Fruit fly (Drosophila melanogaster) whole organism, prepupa: ENCODE measurements around the gene exd.
A peak's percentile ranks its signal among the peaks of the same experiment; 100 is the strongest.

Experiments
- CG10631 ChIP-seq: fragments of 200-800 bp; sonication (Bioruptor generic); optimal IDR thresholded peaks from 2 replicates; lab custom pipeline; 2016; ENCODE audit warnings: missing biosample characterization, missing genetic modification characterization
- CG10669 ChIP-seq: fragments of 200-800 bp; sonication (Bioruptor generic); optimal IDR thresholded peaks from 3 replicates; lab custom pipeline; 2018; ENCODE audit warnings: missing biosample characterization, mild to moderate bottlenecking, missing genetic modification characterization, moderate library complexity
- CG11294 ChIP-seq: fragments of 200-800 bp; sonication (Bioruptor generic); IDR thresholded peaks from 2 replicates; pipeline ENCODE4 v1.3.6; 2022; ENCODE audit warnings: missing biosample characterization, missing genetic modification characterization
- CG11762 ChIP-seq: fragments of 200-800 bp; sonication (Bioruptor generic); optimal IDR thresholded peaks from 3 replicates; lab custom pipeline; 2016; ENCODE audit warnings: missing biosample characterization, missing genetic modification characterization; ENCODE audit not compliant: insufficient read depth
- CG11902 ChIP-seq: fragments of 200-800 bp; sonication (Bioruptor generic); optimal IDR thresholded peaks from 3 replicates; lab custom pipeline; 2016; ENCODE audit warnings: missing biosample characterization, missing genetic modification characterization
- CG15336 ChIP-seq: fragments of 200-800 bp; sonication (Bioruptor generic); IDR thresholded peaks from 2 replicates; pipeline ENCODE4 v1.3.6; 2022; ENCODE audit warnings: missing biosample characterization, missing genetic modification characterization
- CG16779 ChIP-seq: fragments of 200-800 bp; sonication (Bioruptor generic); optimal IDR thresholded peaks from 3 replicates; lab custom pipeline; 2017; ENCODE audit warnings: missing biosample characterization, mild to moderate bottlenecking, missing genetic modification characterization
- CG3032 ChIP-seq: fragments of 200-800 bp; optimal IDR thresholded peaks from 2 replicates; lab custom pipeline; 2019; ENCODE audit warnings: missing biosample characterization, mild to moderate bottlenecking, missing genetic modification characterization, moderate library complexity
- CG31627 ChIP-seq: fragments of 200-800 bp; sonication (Bioruptor generic); optimal IDR thresholded peaks from 3 replicates; lab custom pipeline; 2016; ENCODE audit warnings: missing biosample characterization, missing genetic modification characterization
- CG34406 ChIP-seq: fragments of 200-800 bp; sonication (Bioruptor generic); optimal IDR thresholded peaks from 3 replicates; lab custom pipeline; 2016; ENCODE audit warnings: missing biosample characterization, missing genetic modification characterization
- CG4318 ChIP-seq: fragments of 200-800 bp; sonication (Bioruptor generic); optimal IDR thresholded peaks from 3 replicates; lab custom pipeline; 2017; ENCODE audit warnings: missing biosample characterization, mild to moderate bottlenecking, missing genetic modification characterization
- CG6808 ChIP-seq: fragments of 200-800 bp; sonication (Bioruptor generic); optimal IDR thresholded peaks from 3 replicates; lab custom pipeline; 2017; ENCODE audit warnings: missing biosample characterization, missing genetic modification characterization, mild to moderate bottlenecking, moderate library complexity, missing genetic modification reagents
- CG9139 ChIP-seq: fragments of 200-800 bp; sonication (Bioruptor generic); optimal IDR thresholded peaks from 3 replicates; lab custom pipeline; 2017; ENCODE audit warnings: missing biosample characterization, mild to moderate bottlenecking, missing genetic modification characterization
- Eip78C ChIP-seq: fragments of 200-800 bp; sonication (Bioruptor generic); peaks from one replicate; lab custom pipeline; 2016; ENCODE audit warnings: missing biosample characterization, missing genetic modification characterization
- Ets21C ChIP-seq: fragments of 200-800 bp; sonication (Bioruptor generic); optimal IDR thresholded peaks from 3 replicates; lab custom pipeline; 2016; ENCODE audit warnings: missing biosample characterization, missing genetic modification characterization
- Gug ChIP-seq: fragments of 200-800 bp; sonication (Bioruptor generic); IDR thresholded peaks from 2 replicates; pipeline ENCODE4 v1.3.6; 2022; ENCODE audit warnings: missing biosample characterization, missing genetic modification characterization
- Hr38 ChIP-seq: sonication (Bioruptor generic); optimal IDR thresholded peaks from 2 replicates; lab custom pipeline; 2016; ENCODE audit warnings: missing biosample characterization, missing genetic modification characterization
- Hr39 ChIP-seq: fragments of 200-800 bp; sonication (Bioruptor generic); optimal IDR thresholded peaks from 2 replicates; lab custom pipeline; 2016; ENCODE audit warnings: missing biosample characterization, missing genetic modification characterization
- Met ChIP-seq: fragments of 200-800 bp; sonication (Bioruptor generic); optimal IDR thresholded peaks from 3 replicates; lab custom pipeline; 2016; ENCODE audit warnings: missing biosample characterization, missing genetic modification characterization
- OdsH ChIP-seq: fragments of 200-800 bp; sonication (Bioruptor generic); optimal IDR thresholded peaks from 3 replicates; lab custom pipeline; 2016; ENCODE audit warnings: missing biosample characterization, missing genetic modification characterization
- Sox102F ChIP-seq: fragments of 200-800 bp; sonication (Bioruptor generic); optimal IDR thresholded peaks from 2 replicates; lab custom pipeline; 2016; ENCODE audit warnings: missing biosample characterization, mild to moderate bottlenecking, missing genetic modification characterization
- Sox14 ChIP-seq: fragments of 200-800 bp; sonication (Bioruptor generic); optimal IDR thresholded peaks from 3 replicates; lab custom pipeline; 2016; ENCODE audit warnings: missing biosample characterization, missing genetic modification characterization
- Sox15 ChIP-seq: fragments of 200-800 bp; sonication (Bioruptor generic); optimal IDR thresholded peaks from 3 replicates; lab custom pipeline; 2016; ENCODE audit warnings: missing biosample characterization, missing genetic modification characterization
- achi ChIP-seq: fragments of 200-800 bp; sonication (Bioruptor generic); optimal IDR thresholded peaks from 3 replicates; lab custom pipeline; 2016; ENCODE audit warnings: missing biosample characterization, missing genetic modification characterization
- acj6 ChIP-seq: fragments of 200-800 bp; sonication (Bioruptor generic); optimal IDR thresholded peaks from 3 replicates; lab custom pipeline; 2016; ENCODE audit warnings: missing biosample characterization, missing genetic modification characterization
- cyc ChIP-seq: fragments of 200-800 bp; sonication (Bioruptor generic); optimal IDR thresholded peaks from 3 replicates; lab custom pipeline; 2016; ENCODE audit warnings: missing biosample characterization, missing genetic modification characterization
- dsx ChIP-seq: fragments of 200-800 bp; optimal IDR thresholded peaks from 3 replicates; lab custom pipeline; 2019; ENCODE audit warnings: missing biosample characterization, mild to moderate bottlenecking, missing genetic modification characterization, moderate library complexity; ENCODE audit not compliant: poor library complexity, severe bottlenecking
- eg ChIP-seq: fragments of 200-800 bp; sonication (Bioruptor generic); IDR thresholded peaks from 3 replicates; pipeline ENCODE4 v1.3.6; 2022; ENCODE audit warnings: missing biosample characterization, missing genetic modification characterization
- esn ChIP-seq: fragments of 200-800 bp; sonication (Bioruptor generic); optimal IDR thresholded peaks from 2 replicates; lab custom pipeline; 2016; ENCODE audit warnings: missing biosample characterization, mild to moderate bottlenecking, missing genetic modification characterization, moderate library complexity
- fd59A ChIP-seq: fragments of 200-800 bp; sonication (Bioruptor generic); optimal IDR thresholded peaks from 2 replicates; lab custom pipeline; 2017; ENCODE audit warnings: missing biosample characterization, mild to moderate bottlenecking, missing genetic modification characterization, missing genetic modification reagents
- fd85E ChIP-seq: fragments of 200-800 bp; sonication (Bioruptor generic); optimal IDR thresholded peaks from 3 replicates; lab custom pipeline; 2016; ENCODE audit warnings: missing biosample characterization, missing genetic modification characterization
- fkh ChIP-seq: fragments of 200-800 bp; sonication (Bioruptor generic); optimal IDR thresholded peaks from 3 replicates; lab custom pipeline; 2017; ENCODE audit warnings: missing biosample characterization, mild to moderate bottlenecking, missing genetic modification characterization, moderate library complexity
- lz ChIP-seq: fragments of 200-800 bp; sonication (Bioruptor generic); optimal IDR thresholded peaks from 3 replicates; lab custom pipeline; 2016; ENCODE audit warnings: missing biosample characterization, missing genetic modification characterization
- net ChIP-seq: fragments of 200-800 bp; sonication (Bioruptor generic); optimal IDR thresholded peaks from 3 replicates; lab custom pipeline; 2016; ENCODE audit warnings: missing biosample characterization, missing genetic modification characterization
- pdm3 ChIP-seq: fragments of 200-800 bp; sonication (Bioruptor generic); optimal IDR thresholded peaks from 3 replicates; lab custom pipeline; 2016; ENCODE audit warnings: missing biosample characterization, missing genetic modification characterization
- salr ChIP-seq, 2 experiments: fragments of 200-800 bp; sonication (Bioruptor generic); optimal IDR thresholded peaks; 3 replicates each; lab custom pipeline; 2016 to 2018; ENCODE audit warnings: missing biosample characterization in 2 of 2, missing genetic modification characterization in 2 of 2, mild to moderate bottlenecking in 1 of 2
- spab ChIP-seq: fragments of 200-800 bp; sonication (Bioruptor generic); optimal IDR thresholded peaks from 2 replicates; lab custom pipeline; 2017; ENCODE audit warnings: missing biosample characterization, mild to moderate bottlenecking, missing genetic modification characterization, missing genetic modification reagents
- ss ChIP-seq, 2 experiments: fragments of 200-800 bp; sonication (Bioruptor generic); optimal IDR thresholded peaks; 2 replicates in 1 of 2; 3 replicates in 1 of 2; lab custom pipeline; 2017 to 2018; ENCODE audit warnings: mild to moderate bottlenecking in 2 of 2, missing biosample characterization in 2 of 2, missing genetic modification characterization in 2 of 2, moderate library complexity in 1 of 2
- svp ChIP-seq: fragments of 200-800 bp; sonication (Bioruptor generic); peaks from one replicate; lab custom pipeline; 2016; ENCODE audit warnings: missing biosample characterization, missing genetic modification characterization
- topi ChIP-seq: fragments of 200-800 bp; sonication (Bioruptor generic); optimal IDR thresholded peaks from 3 replicates; lab custom pipeline; 2016; ENCODE audit warnings: missing biosample characterization, missing genetic modification characterization
- vri ChIP-seq: fragments of 200-800 bp; sonication (Bioruptor generic); optimal IDR thresholded peaks from 3 replicates; lab custom pipeline; 2016; ENCODE audit warnings: missing biosample characterization, mild to moderate bottlenecking, missing genetic modification characterization

The exd gene

dm6 chrX:15976568-15976967 is 15.7 kb upstream of the exd start, which contains the start of gene CG42766:
Gene CG42766 (plus strand): TSS chrX:15976868.
- TF ChIP-seq CG10669 (GFP tag; lab: Kevin White, UChicago), result no peak
- TF ChIP-seq cyc (GFP tag; lab: Kevin White, UChicago), result no peak
- TF ChIP-seq CG6808, result no peak
- TF ChIP-seq acj6 (GFP tag; lab: Kevin White, UChicago), result no peak
- no peak for TF ChIP-seq CG16779
- TF ChIP-seq CG15336 (GFP tag; lab: Robert Waterston, UW), result no peak
- TF ChIP-seq, all 60 proteins: peak for 0

- no peak for TF ChIP-seq fd59A (GFP tag; lab: Kevin White, UChicago)
- TF ChIP-seq CG4318 (GFP tag; lab: Kevin White, UChicago), result no peak
- TF ChIP-seq Met (GFP tag; lab: Kevin White, UChicago), result no peak
- TF ChIP-seq CG3032 (tag; lab: Kevin White, UChicago), result no peak
Observed at dm6 chrX:15982844-15983243, 9.4 kb upstream of the exd start, which contains the start of gene Cep164. Gene Cep164 (minus strand): TSS chrX:15982944.

dm6 chrX:15983501-15983900 is 8.8 kb upstream of the exd start, which contains the start of gene Slc25A46a:
Gene Slc25A46a (plus strand): TSS chrX:15983772.
- TF ChIP-seq esn (peak; percentile 17), CG10631 (GFP tag; lab: Kevin White, UChicago) (peak; percentile 17), Sox15 (no peak), CG9139 (GFP tag; lab: Kevin White, UChicago) (no peak), pdm3 (GFP tag; lab: Kevin White, UChicago) (no peak), vri (GFP tag; lab: Kevin White, UChicago) (no peak), CG3032 (tag; lab: Kevin White, UChicago) (peak; percentile 7), Eip78C (GFP tag; lab: Kevin White, UChicago) (peak; percentile 46), Gug (GFP tag; lab: Robert Waterston, UW) (no peak), Sox102F (GFP tag; lab: Kevin White, UChicago) (no peak), net (GFP tag; lab: Kevin White, UChicago) (no peak), CG11902 (GFP tag; lab: Kevin White, UChicago) (no peak), svp (GFP tag; lab: Kevin White, UChicago) (peak; percentile 66), spab (no peak), ss (GFP tag; optimal IDR thresholded peaks at IDR 0.05; lab: Kevin White, UChicago) (no peak), cyc (GFP tag; lab: Kevin White, UChicago) (peak; percentile 7), topi (GFP tag; lab: Kevin White, UChicago) (no peak), Met (GFP tag; lab: Kevin White, UChicago) (no peak), CG15336 (GFP tag; lab: Robert Waterston, UW) (no peak)

- no peak for TF ChIP-seq Gug (GFP tag; lab: Robert Waterston, UW)
- no peak for TF ChIP-seq salr (GFP tag; optimal IDR thresholded peaks at IDR 0.05; lab: Kevin White, UChicago)
- TF ChIP-seq lz, result peak; percentile 11
- TF ChIP-seq Ets21C, result peak; percentile 8
- no peak for TF ChIP-seq fd85E
- no peak for TF ChIP-seq fkh (GFP tag; lab: Kevin White, UChicago)
- TF ChIP-seq CG4318 (GFP tag; lab: Kevin White, UChicago), result no peak
- peak; percentile 11 for TF ChIP-seq cyc (GFP tag; lab: Kevin White, UChicago)
- TF ChIP-seq CG3032 (tag; lab: Kevin White, UChicago), result peak; percentile 36
- TF ChIP-seq OdsH (GFP tag; lab: Kevin White, UChicago), result no peak
- no peak for TF ChIP-seq Hr38 (GFP tag; lab: Kevin White, UChicago)
- TF ChIP-seq dsx (GFP tag; lab: Kevin White, UChicago), result no peak
- TF ChIP-seq eg (GFP tag; lab: Robert Waterston, UW), result no peak
- TF ChIP-seq pdm3 (GFP tag; lab: Kevin White, UChicago), result no peak
- TF ChIP-seq topi (GFP tag; lab: Kevin White, UChicago), result no peak
- TF ChIP-seq Eip78C (GFP tag; lab: Kevin White, UChicago), result peak; percentile 24
- TF ChIP-seq CG34406 (GFP tag; lab: Kevin White, UChicago), result no peak
- peak; percentile 83 for TF ChIP-seq svp (GFP tag; lab: Kevin White, UChicago)
- no peak for TF ChIP-seq CG11294 (GFP tag; lab: Robert Waterston, UW)
- TF ChIP-seq CG6808, result no peak
- TF ChIP-seq CG11762, result no peak
- no peak for TF ChIP-seq CG9139 (GFP tag; lab: Kevin White, UChicago)
- peak; percentile 10 for TF ChIP-seq CG31627 (GFP tag; lab: Kevin White, UChicago)
- no peak for TF ChIP-seq achi (GFP tag; lab: Kevin White, UChicago)
- TF ChIP-seq esn, result peak; percentile 2
- TF ChIP-seq Sox14 (GFP tag; lab: Kevin White, UChicago), result no peak
- peak; percentile 39 for TF ChIP-seq Hr39
- TF ChIP-seq, all 60 proteins: peak for 9
Observed at dm6 chrX:15986654-15987053, 5.6 kb upstream of the exd start, which contains the start of gene ND-20. Gene ND-20 (minus strand): TSS chrX:15986808.
